Worm (Caenorhabditis elegans): ENCODE results near the gene pacl-1.

The pacl-1 gene

DNA sequence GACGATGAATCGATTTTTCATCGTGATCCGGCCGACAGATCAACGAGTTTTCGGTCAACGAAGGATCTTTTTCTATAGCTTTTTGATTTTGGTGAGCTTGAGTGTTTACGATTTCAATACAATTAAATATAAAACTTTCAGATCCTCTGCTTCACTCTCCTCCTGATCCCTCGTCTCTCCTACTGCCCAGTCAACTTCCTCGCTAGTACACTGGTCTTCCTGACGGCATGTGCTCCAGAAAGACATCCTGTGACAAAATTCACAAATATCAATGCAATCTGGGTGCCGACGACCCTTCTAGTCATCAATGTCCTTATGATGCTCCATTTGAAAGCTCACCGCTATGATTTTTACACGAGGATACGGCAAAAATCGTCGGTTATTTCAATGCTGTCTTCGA lies 33.1 kb upstream of the pacl-1 start:
- peak; percentile 93 for TF ChIP-seq aha-1 (tag)
- no peak for TF ChIP-seq fkh-10 (GFP tag; optimal IDR thresholded peaks at IDR 0.05)

DNA sequence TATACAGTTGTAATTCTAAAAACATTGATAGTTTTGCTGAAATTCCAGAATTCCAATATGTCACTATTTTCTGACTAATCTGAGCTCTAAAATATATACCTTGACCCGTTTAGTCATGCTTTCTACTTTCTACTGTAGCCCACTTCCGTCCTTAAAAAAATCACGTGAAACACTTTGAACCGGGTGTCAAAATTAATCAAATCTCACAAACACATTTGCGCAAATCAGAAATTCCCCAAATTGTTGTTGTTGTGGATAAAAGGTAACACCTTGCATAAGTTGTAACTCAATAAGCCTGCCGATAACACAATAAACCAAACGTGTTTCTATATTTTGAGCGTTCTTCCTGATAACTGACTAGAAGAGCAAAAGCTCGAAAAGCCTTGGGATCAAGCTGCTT lies 32.0 kb upstream of the pacl-1 start, which contains the start of gene srxa-7:
Gene srxa-7 (plus strand): TSS at position 301 of the 400 bp plus-strand sequence.
- no peak for TF ChIP-seq nhr-111 (GFP tag; optimal IDR thresholded peaks at IDR 0.05)
- no peak for TF ChIP-seq ztf-7 (tag; optimal IDR thresholded peaks at IDR 0.05)
- TF ChIP-seq daf-19 (GFP tag; conservative IDR thresholded peaks at IDR 0.05): no peak
- no peak for TF ChIP-seq fkh-10 (GFP tag; optimal IDR thresholded peaks at IDR 0.05)
- no peak for TF ChIP-seq lin-39 (tag; optimal IDR thresholded peaks at IDR 0.05)
- no peak for TF ChIP-seq lin-29 (GFP tag; IDR thresholded peaks at IDR 0.05)
- no peak for TF ChIP-seq lin-15B (tag; optimal IDR thresholded peaks at IDR 0.05)

DNA sequence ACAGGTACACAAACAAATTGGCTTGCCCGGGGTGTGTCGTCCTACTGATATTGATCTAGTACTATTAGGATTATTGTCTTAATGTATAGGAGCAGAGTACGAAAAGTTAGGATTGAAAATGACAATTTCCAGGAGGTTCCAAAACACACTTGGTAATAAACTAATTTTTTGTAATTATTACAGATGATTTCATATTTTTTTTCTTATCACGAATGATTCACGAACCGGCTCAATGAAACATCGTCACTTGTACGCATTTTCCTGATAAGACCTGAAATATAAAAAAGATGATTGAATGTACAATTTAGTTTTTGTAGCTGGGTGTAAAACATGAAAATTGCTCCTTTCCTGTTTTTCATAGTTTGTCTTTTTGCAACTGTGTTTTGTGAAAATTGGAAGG lies 27.2 kb upstream of the pacl-1 start, which contains the start of the genes C31A11.13 and oac-6:
Gene C31A11.13 (minus strand): TSS at position 113 of the 400 bp plus-strand sequence.
Gene oac-6 (plus strand): TSS at position 279 of the 400 bp plus-strand sequence.
- peak in 1 of 2 experiments; percentile 65 for TF ChIP-seq unc-62 (GFP tag; optimal IDR thresholded peaks at IDR 0.05 in 1 of 2)
- TF ChIP-seq unc-62 (tag; optimal IDR thresholded peaks at IDR 0.05): no peak
- TF ChIP-seq pqm-1 (tag; optimal IDR thresholded peaks at IDR 0.05): peak; percentile 37
- no peak for TF ChIP-seq vab-7 (GFP tag; IDR thresholded peaks at IDR 0.05)
- TF ChIP-seq zfp-3 (GFP tag; conservative IDR thresholded peaks at IDR 0.05): no peak
- TF ChIP-seq daf-16 (GFP tag; optimal IDR thresholded peaks at IDR 0.05): no peak
- peak; percentile 9 for TF ChIP-seq daf-16 (tag; optimal IDR thresholded peaks at IDR 0.05)
- TF ChIP-seq nhr-28 (tag; optimal IDR thresholded peaks at IDR 0.05): peak; percentile 27

ce11 chrV:16300276-16300675 lies 25.0 kb upstream of the pacl-1 start, which contains the start of gene srbc-82:
Gene srbc-82 (plus strand): TSS chrV:16300576.
- TF ChIP-seq mes-2 (tag; optimal IDR thresholded peaks at IDR 0.05; ENCODE audit: poor library complexity, severe bottlenecking): no peak
- TF ChIP-seq ceh-32 (tag; optimal IDR thresholded peaks at IDR 0.05; ENCODE audit: poor library complexity): no peak

DNA sequence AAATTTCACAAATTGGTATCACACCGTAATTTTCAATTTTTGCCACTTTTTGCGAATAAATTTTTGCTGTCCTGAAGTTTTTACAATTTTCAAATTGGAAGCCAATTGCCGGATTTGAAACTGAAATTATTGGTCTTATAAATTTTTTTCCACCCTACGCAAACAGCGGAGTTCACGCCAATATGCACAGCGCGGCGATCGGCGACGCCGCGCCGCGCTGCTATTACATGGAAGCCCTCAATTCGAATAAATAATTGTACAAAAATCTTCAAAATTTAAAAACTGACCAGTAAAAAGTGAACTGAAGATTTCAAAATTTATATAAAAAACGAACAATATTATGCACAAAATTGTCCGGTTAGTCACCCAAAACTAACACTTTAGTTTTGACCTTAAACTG lies 24.6 kb upstream of the pacl-1 start:
- TF ChIP-seq Y48G9A.11 (GFP tag; IDR thresholded peaks at IDR 0.05): no peak
- no peak for TF ChIP-seq dmd-8 (GFP tag; IDR thresholded peaks at IDR 0.05)
- TF ChIP-seq nhr-237 (tag; optimal IDR thresholded peaks at IDR 0.05): no peak
- no peak for TF ChIP-seq ceh-44 (GFP tag; IDR thresholded peaks at IDR 0.05)
- no peak for TF ChIP-seq nhr-28 (tag; optimal IDR thresholded peaks at IDR 0.05)
- TF ChIP-seq dmd-9 (GFP tag; IDR thresholded peaks at IDR 0.05): no peak
- TF ChIP-seq nhr-41 (GFP tag; IDR thresholded peaks at IDR 0.05): no peak
- no peak for TF ChIP-seq lin-13 (GFP tag; optimal IDR thresholded peaks at IDR 0.05)
- TF ChIP-seq ctbp-1 (GFP tag; IDR thresholded peaks at IDR 0.05): no peak
- TF ChIP-seq lin-1 (GFP tag; IDR thresholded peaks at IDR 0.05): no peak
- TF ChIP-seq hlh-11 (tag; optimal IDR thresholded peaks at IDR 0.05): no peak
- no peak for TF ChIP-seq mep-1 (tag; optimal IDR thresholded peaks at IDR 0.05)
- no peak for TF ChIP-seq aha-1 (tag)
- no peak for TF ChIP-seq unc-39 (tag; optimal IDR thresholded peaks at IDR 0.05)
- TF ChIP-seq snpc-1.2 (GFP tag; IDR thresholded peaks at IDR 0.05): no peak
- no peak for TF ChIP-seq tag-97 (GFP tag; IDR thresholded peaks at IDR 0.05)
- no peak for TF ChIP-seq ztf-11 (tag; optimal IDR thresholded peaks at IDR 0.05)

DNA sequence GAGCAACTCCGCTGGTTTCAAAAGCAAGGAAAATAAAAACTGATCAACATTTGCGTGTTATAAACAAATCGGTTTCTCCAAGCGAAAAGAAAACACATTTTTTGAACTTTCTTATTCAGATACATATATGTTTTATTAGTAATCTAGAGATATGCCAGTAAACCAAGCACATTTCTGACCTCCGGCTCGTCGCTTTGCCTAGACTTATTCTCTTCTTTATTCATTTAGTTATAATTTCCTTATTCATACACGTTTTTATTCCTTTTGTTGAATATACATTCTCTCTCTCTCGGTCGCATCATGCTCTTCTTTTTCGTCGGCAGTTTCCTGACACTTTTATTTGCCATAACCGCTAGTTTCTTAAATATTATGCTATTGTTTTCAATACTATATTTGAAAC lies 23.4 kb upstream of the pacl-1 start, which contains the start of gene srbc-84:
Gene srbc-84 (plus strand): TSS at position 301 of the 400 bp plus-strand sequence.
- TF ChIP-seq dmd-6 (GFP tag; IDR thresholded peaks at IDR 0.05) (no peak), fos-1 (tag; optimal IDR thresholded peaks at IDR 0.05) (no peak), ceh-82 (tag; optimal IDR thresholded peaks at IDR 0.05) (no peak), nhr-11 (tag; optimal IDR thresholded peaks at IDR 0.05) (no peak), egl-27 (tag; optimal IDR thresholded peaks at IDR 0.05) (no peak), daf-8 (GFP tag; IDR thresholded peaks at IDR 0.05) (no peak), mxl-2 (GFP tag; conservative IDR thresholded peaks at IDR 0.05) (no peak), daf-19 (GFP tag; conservative IDR thresholded peaks at IDR 0.05) (no peak), vab-7 (GFP tag; IDR thresholded peaks at IDR 0.05) (no peak), madf-5 (GFP tag; IDR thresholded peaks at IDR 0.05) (no peak), spr-3 (GFP tag; optimal IDR thresholded peaks at IDR 0.05) (no peak), saeg-2 (GFP tag; IDR thresholded peaks at IDR 0.05) (no peak), F26F4.8 (GFP tag; conservative IDR thresholded peaks at IDR 0.05) (no peak), nhr-76 (tag; optimal IDR thresholded peaks at IDR 0.05) (no peak), nhr-111 (GFP tag; optimal IDR thresholded peaks at IDR 0.05) (no peak), Y105C5A.15 (GFP tag; IDR thresholded peaks at IDR 0.05) (no peak)
